Fruit fly (Drosophila melanogaster) whole organism, wandering third instar larva: ENCODE measurements around the gene mamo.

Experiments used
- dsf ChIP-seq: sonication (Bioruptor generic); optimal IDR thresholded peaks from 2 replicates; lab custom pipeline; 2016; ENCODE audit warnings: missing biosample characterization, missing genetic modification characterization, borderline replicate concordance
- pan ChIP-seq: fragments of >200 bp; optimal IDR thresholded peaks from 2 replicates; lab custom pipeline; 2017
- rgr ChIP-seq: fragments of 200-800 bp; sonication (Bioruptor generic); optimal IDR thresholded peaks from 3 replicates; lab custom pipeline; 2016; ENCODE audit warnings: missing biosample characterization, mild to moderate bottlenecking, missing genetic modification characterization

dm6 chrX:13804398-13804797 lies 185.9 kb downstream of the mamo start:
- TF ChIP-seq dsf (GFP tag; lab: Kevin White, UChicago), result no peak
- TF ChIP-seq pan (lab: Kevin White, UChicago), result no peak
- no peak for TF ChIP-seq rgr (GFP tag; lab: Kevin White, UChicago)
